ENCODE assay signal across 2 fruit fly cellular contexts in genomic region chr3L:17977594-17978242, dm6.
A peak's percentile ranks its signal among the peaks of the same experiment; 100 is the strongest.
TF ChIP-seq lines count a peak whose summit lies in the region.

No protein-coding gene starts in this region.

TF ChIP-seq in whole organism, embryonic, 481 proteins besides CTCF, POLR2A, EP300 and RAD21 (continued from another document):
- no peak for TF ChIP-seq CG32767 (GFP tag; IDR thresholded peaks at IDR 0.05; lab: Robert Waterston, UW)
- TF ChIP-seq tup (GFP tag; optimal IDR thresholded peaks at IDR 0.05; lab: Kevin White, UChicago): no peak
- no peak for TF ChIP-seq Blimp-1 (GFP tag; optimal IDR thresholded peaks at IDR 0.05; lab: Kevin White, UChicago)
- no peak for TF ChIP-seq exex (tag; optimal IDR thresholded peaks at IDR 0.05; lab: Kevin White, UChicago)
- TF ChIP-seq Aef1 (GFP tag; IDR thresholded peaks at IDR 0.05; lab: Robert Waterston, UW): no peak
- no peak for TF ChIP-seq CG8478 (optimal IDR thresholded peaks at IDR 0.05; lab: Kevin White, UChicago)
- TF ChIP-seq CG2199 (GFP tag; IDR thresholded peaks at IDR 0.05; lab: Robert Waterston, UW): no peak
- TF ChIP-seq Hmr (GFP tag; optimal IDR thresholded peaks at IDR 0.05; lab: Kevin White, UChicago): peak; percentile 34
- no peak for TF ChIP-seq tgo (GFP tag; IDR thresholded peaks at IDR 0.05; lab: Robert Waterston, UW)
- peak; percentile 42 for TF ChIP-seq Fer1 (GFP tag; optimal IDR thresholded peaks at IDR 0.05; lab: Kevin White, UChicago)
- TF ChIP-seq CG2120 (GFP tag; optimal IDR thresholded peaks at IDR 0.05; lab: Kevin White, UChicago): no peak
- TF ChIP-seq Hsf (GFP tag; optimal IDR thresholded peaks at IDR 0.05; lab: Kevin White, UChicago): no peak
- TF ChIP-seq HLH3B (GFP tag; IDR thresholded peaks at IDR 0.05; lab: Robert Waterston, UW): no peak
- TF ChIP-seq CG11456 (GFP tag; IDR thresholded peaks at IDR 0.05; lab: Robert Waterston, UW): no peak
- no peak for TF ChIP-seq MBD-R2 (GFP tag; IDR thresholded peaks at IDR 0.05; lab: Robert Waterston, UW)
- TF ChIP-seq Med (GFP tag; lab: Kevin White, UChicago): peak; percentile 76
- no peak for TF ChIP-seq bbx (GFP tag; IDR thresholded peaks at IDR 0.05; lab: Robert Waterston, UW; ENCODE audit: partially characterized antibody)
- no peak for TF ChIP-seq CG2889 (GFP tag; IDR thresholded peaks at IDR 0.05; lab: Robert Waterston, UW)
- TF ChIP-seq CG7786 (GFP tag; optimal IDR thresholded peaks at IDR 0.05; lab: Kevin White, UChicago): no peak
- TF ChIP-seq CG10209 (GFP tag; optimal IDR thresholded peaks at IDR 0.05; lab: Kevin White, UChicago): no peak
- TF ChIP-seq slbo (GFP tag; IDR thresholded peaks at IDR 0.05; lab: Robert Waterston, UW): no peak
- no peak for TF ChIP-seq zfh2 (GFP tag; optimal IDR thresholded peaks at IDR 0.05; lab: Kevin White, UChicago)
- peak; percentile 77 for TF ChIP-seq Ets65A (GFP tag; lab: Kevin White, UChicago)
- peak; percentile 21 for TF ChIP-seq CG3281 (GFP tag; optimal IDR thresholded peaks at IDR 0.05; lab: Kevin White, UChicago)
- TF ChIP-seq CG15011 (GFP tag; optimal IDR thresholded peaks at IDR 0.05; lab: Kevin White, UChicago): peak; percentile 21
- no peak for TF ChIP-seq CG13624 (GFP tag; optimal IDR thresholded peaks at IDR 0.05; lab: Kevin White, UChicago)
- no peak for TF ChIP-seq Fer2 (tag; optimal IDR thresholded peaks at IDR 0.05; lab: Kevin White, UChicago)
- no peak for TF ChIP-seq chif (GFP tag; optimal IDR thresholded peaks at IDR 0.05; lab: Kevin White, UChicago)
- TF ChIP-seq CG13424 (tag; optimal IDR thresholded peaks at IDR 0.05; lab: Kevin White, UChicago): no peak
- TF ChIP-seq CG1792 (GFP tag; optimal IDR thresholded peaks at IDR 0.05; lab: Kevin White, UChicago): no peak
- TF ChIP-seq gsb-n (tag; optimal IDR thresholded peaks at IDR 0.05; lab: Kevin White, UChicago): no peak
- TF ChIP-seq CG30431 (GFP tag; optimal IDR thresholded peaks at IDR 0.05; lab: Kevin White, UChicago): no peak
- peak; percentile 13 for TF ChIP-seq ewg (GFP tag; optimal IDR thresholded peaks at IDR 0.05; lab: Kevin White, UChicago)
- TF ChIP-seq Drgx (GFP tag; IDR thresholded peaks at IDR 0.05; lab: Robert Waterston, UW): 0 out of 2 replicates have a peak, but pooled peaks have one; percentile 5
- TF ChIP-seq grau (tag; optimal IDR thresholded peaks at IDR 0.05; lab: Kevin White, UChicago): no peak
- no peak for TF ChIP-seq crp (GFP tag; optimal IDR thresholded peaks at IDR 0.05; lab: Kevin White, UChicago)
- no peak for TF ChIP-seq Scr (GFP tag; IDR thresholded peaks at IDR 0.05; lab: Robert Waterston, UW; ENCODE audit: partially characterized antibody)
- TF ChIP-seq klu (GFP tag; IDR thresholded peaks at IDR 0.05; lab: Robert Waterston, UW): no peak
- TF ChIP-seq CG8388 (GFP tag; optimal IDR thresholded peaks at IDR 0.05; lab: Kevin White, UChicago): no peak
- no peak for TF ChIP-seq schlank (tag; optimal IDR thresholded peaks at IDR 0.05; lab: Kevin White, UChicago)
- no peak for TF ChIP-seq cato (GFP tag; optimal IDR thresholded peaks at IDR 0.05; lab: Kevin White, UChicago; ENCODE audit: borderline replicate concordance)
- no peak for TF ChIP-seq CG18262 (tag; optimal IDR thresholded peaks at IDR 0.05; lab: Kevin White, UChicago)
- no peak for TF ChIP-seq CG6654 (GFP tag; optimal IDR thresholded peaks at IDR 0.05; lab: Kevin White, UChicago)
- TF ChIP-seq lov (optimal IDR thresholded peaks at IDR 0.05; lab: Kevin White, UChicago): no peak
- TF ChIP-seq lov (GFP tag; IDR thresholded peaks at IDR 0.05; lab: Robert Waterston, UW): no peak
- peak; percentile 14 for TF ChIP-seq nau (GFP tag; optimal IDR thresholded peaks at IDR 0.05; lab: Kevin White, UChicago)
- peak; percentile 58 for TF ChIP-seq lab (GFP tag; optimal IDR thresholded peaks at IDR 0.05; lab: Kevin White, UChicago)
- 0 out of 2 replicates have a peak, but pooled peaks have one; percentile 31 for TF ChIP-seq ranshi (GFP tag; IDR thresholded peaks at IDR 0.05; lab: Robert Waterston, UW)
- TF ChIP-seq CG2678 (tag; optimal IDR thresholded peaks at IDR 0.05; lab: Kevin White, UChicago): peak; percentile 18
- peak; percentile 8 for TF ChIP-seq CG15514 (GFP tag; optimal IDR thresholded peaks at IDR 0.05; lab: Kevin White, UChicago)
- no peak for TF ChIP-seq rib (GFP tag; IDR thresholded peaks at IDR 0.05; lab: Robert Waterston, UW)
- no peak for TF ChIP-seq CG6813 (GFP tag; optimal IDR thresholded peaks at IDR 0.05; lab: Kevin White, UChicago)
- TF ChIP-seq GATAe (GFP tag; conservative IDR thresholded peaks at IDR 0.05; lab: Robert Waterston, UW): no peak
- TF ChIP-seq CG8359 (GFP tag; optimal IDR thresholded peaks at IDR 0.05; lab: Kevin White, UChicago; ENCODE audit: borderline replicate concordance): no peak
- no peak for TF ChIP-seq esg (GFP tag; conservative IDR thresholded peaks at IDR 0.05; lab: Robert Waterston, UW)
- TF ChIP-seq kay (GFP tag; optimal IDR thresholded peaks at IDR 0.05; lab: Kevin White, UChicago): no peak
- TF ChIP-seq sug (tag; optimal IDR thresholded peaks at IDR 0.05; lab: Kevin White, UChicago): no peak
- TF ChIP-seq psq (GFP tag; optimal IDR thresholded peaks at IDR 0.05; lab: Kevin White, UChicago): no peak
- no peak for TF ChIP-seq Fer3 (tag; optimal IDR thresholded peaks at IDR 0.05; lab: Kevin White, UChicago)
- no peak for TF ChIP-seq E2f2 (GFP tag; IDR thresholded peaks at IDR 0.05; lab: Robert Waterston, UW)
- TF ChIP-seq vfl (GFP tag; optimal IDR thresholded peaks at IDR 0.05; lab: Kevin White, UChicago): no peak
- no peak for TF ChIP-seq Dad (GFP tag; optimal IDR thresholded peaks at IDR 0.05; lab: Kevin White, UChicago)
- TF ChIP-seq Abd-B (GFP tag; optimal IDR thresholded peaks at IDR 0.05; lab: Kevin White, UChicago): no peak
- TF ChIP-seq CG6854 (GFP tag; optimal IDR thresholded peaks at IDR 0.05; lab: Kevin White, UChicago): peak; percentile 11
- TF ChIP-seq NFAT (GFP tag; IDR thresholded peaks at IDR 0.05; lab: Robert Waterston, UW): no peak
- TF ChIP-seq CG1832 (GFP tag; optimal IDR thresholded peaks at IDR 0.05; lab: Kevin White, UChicago): peak; percentile 44
- TF ChIP-seq cwo (GFP tag; optimal IDR thresholded peaks at IDR 0.05; lab: Kevin White, UChicago): no peak
- TF ChIP-seq BtbVII (GFP tag; optimal IDR thresholded peaks at IDR 0.05; lab: Kevin White, UChicago): peak; percentile 7

TF ChIP-seq in whole organism, prepupa, 60 proteins besides CTCF, POLR2A, EP300 and RAD21 (continued from another document):
- TF ChIP-seq Ets96B (tag; optimal IDR thresholded peaks at IDR 0.05; lab: Kevin White, UChicago): no peak
- TF ChIP-seq OdsH (GFP tag; optimal IDR thresholded peaks at IDR 0.05; lab: Kevin White, UChicago): no peak
- TF ChIP-seq CG6854 (GFP tag; optimal IDR thresholded peaks at IDR 0.05; lab: Kevin White, UChicago): peak; percentile 23
- no peak for TF ChIP-seq CG6276 (GFP tag; optimal IDR thresholded peaks at IDR 0.05; lab: Kevin White, UChicago)
- TF ChIP-seq CG15336 (GFP tag; IDR thresholded peaks at IDR 0.05; lab: Robert Waterston, UW): no peak
- no peak for TF ChIP-seq svp (GFP tag; lab: Kevin White, UChicago)
- no peak for TF ChIP-seq CG9139 (GFP tag; optimal IDR thresholded peaks at IDR 0.05; lab: Kevin White, UChicago)
- TF ChIP-seq CG8319 (GFP tag; optimal IDR thresholded peaks at IDR 0.05; lab: Kevin White, UChicago): no peak
- TF ChIP-seq CG11762 (GFP tag; optimal IDR thresholded peaks at IDR 0.05; lab: Kevin White, UChicago; ENCODE audit: insufficient read depth): no peak
- no peak for TF ChIP-seq net (GFP tag; optimal IDR thresholded peaks at IDR 0.05; lab: Kevin White, UChicago)
- no peak for TF ChIP-seq Hr4 (GFP tag; optimal IDR thresholded peaks at IDR 0.05; lab: Kevin White, UChicago)
- TF ChIP-seq CG10669 (GFP tag; optimal IDR thresholded peaks at IDR 0.05; lab: Kevin White, UChicago): no peak
- no peak for TF ChIP-seq Hr39 (GFP tag; optimal IDR thresholded peaks at IDR 0.05; lab: Kevin White, UChicago)
- TF ChIP-seq CG1621 (tag; optimal IDR thresholded peaks at IDR 0.05; lab: Kevin White, UChicago): no peak
- TF ChIP-seq Eip93F (GFP tag; optimal IDR thresholded peaks at IDR 0.05; lab: Kevin White, UChicago): no peak
- TF ChIP-seq fkh (GFP tag; optimal IDR thresholded peaks at IDR 0.05; lab: Kevin White, UChicago): peak; percentile 63
- no peak for TF ChIP-seq CG16779 (tag; optimal IDR thresholded peaks at IDR 0.05; lab: Kevin White, UChicago)
- TF ChIP-seq cyc (GFP tag; optimal IDR thresholded peaks at IDR 0.05; lab: Kevin White, UChicago): no peak
- no peak for TF ChIP-seq fd59A (GFP tag; optimal IDR thresholded peaks at IDR 0.05; lab: Kevin White, UChicago)
- TF ChIP-seq acj6 (GFP tag; optimal IDR thresholded peaks at IDR 0.05; lab: Kevin White, UChicago): no peak
- TF ChIP-seq Sox102F (GFP tag; optimal IDR thresholded peaks at IDR 0.05; lab: Kevin White, UChicago): no peak
- TF ChIP-seq Eip78C (GFP tag; lab: Kevin White, UChicago): no peak
- no peak for TF ChIP-seq Gug (GFP tag; IDR thresholded peaks at IDR 0.05; lab: Robert Waterston, UW)
- TF ChIP-seq CG8119 (GFP tag; IDR thresholded peaks at IDR 0.05; lab: Robert Waterston, UW): no peak
- TF ChIP-seq CG11902 (GFP tag; optimal IDR thresholded peaks at IDR 0.05; lab: Kevin White, UChicago): no peak
- no peak for TF ChIP-seq pdm3 (GFP tag; optimal IDR thresholded peaks at IDR 0.05; lab: Kevin White, UChicago)
- TF ChIP-seq dac (GFP tag; optimal IDR thresholded peaks at IDR 0.05; lab: Kevin White, UChicago): no peak
- no peak for TF ChIP-seq Ets21C (GFP tag; optimal IDR thresholded peaks at IDR 0.05; lab: Kevin White, UChicago)
- no peak for TF ChIP-seq CG6808 (GFP tag; optimal IDR thresholded peaks at IDR 0.05; lab: Kevin White, UChicago)
- no peak for TF ChIP-seq Hr38 (GFP tag; optimal IDR thresholded peaks at IDR 0.05; lab: Kevin White, UChicago)
- TF ChIP-seq CG3919 (GFP tag; optimal IDR thresholded peaks at IDR 0.05; lab: Kevin White, UChicago): no peak
